Worm (Caenorhabditis elegans) whole organism, L1 larva: ENCODE data around the gene T05A8.8.
A peak's percentile ranks its signal among the peaks of the same experiment; 100 is the strongest.

Experiments
- C04F5.9 ChIP-seq: sonication (generic microtip); optimal IDR thresholded peaks from 2 replicates; lab custom pipeline; 2016; ENCODE audit warnings: missing genetic modification characterization, missing compliant biosample characterization
- C16A3.4 ChIP-seq: fragments of 150-350 bp; optimal IDR thresholded peaks from 2 replicates; lab custom pipeline; 2014; ENCODE audit warnings: missing biosample characterization, missing genetic modification characterization
- Y116A8C.19 ChIP-seq: sonication (generic microtip); optimal IDR thresholded peaks from 2 replicates; lab custom pipeline; 2016; ENCODE audit warnings: missing compliant biosample characterization, missing genetic modification characterization, borderline replicate concordance
- aha-1 ChIP-seq: fragments of 150-350 bp; optimal IDR thresholded peaks from 2 replicates; lab custom pipeline; 2014; ENCODE audit warnings: missing biosample characterization, missing genetic modification characterization
- ama-1 ChIP-seq: fragments of 150-350 bp; optimal IDR thresholded peaks from 2 replicates; lab custom pipeline; 2014
- ceh-63 ChIP-seq: fragments of 200-800 bp; sonication (Bioruptor generic); optimal IDR thresholded peaks from 2 replicates; lab custom pipeline; 2018; ENCODE audit warnings: mild to moderate bottlenecking, missing genetic modification characterization, missing compliant biosample characterization
- ceh-8 ChIP-seq: fragments of 200-800 bp; sonication (Bioruptor generic); optimal IDR thresholded peaks from 2 replicates; lab custom pipeline; 2018; ENCODE audit warnings: mild to moderate bottlenecking, missing genetic modification characterization, moderate library complexity, missing compliant biosample characterization
- ceh-88 ChIP-seq: fragments of 200-800 bp; sonication (Bioruptor generic); IDR thresholded peaks from 2 replicates; pipeline ENCODE4 v1.3.6; 2022; ENCODE audit warnings: missing genetic modification characterization, missing compliant biosample characterization
- ceh-90 ChIP-seq: sonication (generic microtip); optimal IDR thresholded peaks from 2 replicates; lab custom pipeline; 2016; ENCODE audit warnings: missing genetic modification characterization, missing compliant biosample characterization
- ces-1 ChIP-seq: fragments of 150-350 bp; optimal IDR thresholded peaks from 2 replicates; lab custom pipeline; 2014; ENCODE audit warnings: missing biosample characterization, missing genetic modification reagents, missing genetic modification characterization
- dpl-1 ChIP-seq, 3 experiments: fragments of 150-350 bp in 2 of 3; sonication (generic microtip) in 1 of 3; optimal IDR thresholded peaks; 2 replicates each; lab custom pipeline; 2014 to 2017; ENCODE audit warnings: missing biosample characterization in 3 of 3, missing genetic modification characterization in 3 of 3, missing genetic modification reagents in 3 of 3
- dsc-1 ChIP-seq: sonication (generic microtip); optimal IDR thresholded peaks from 2 replicates; lab custom pipeline; 2016; ENCODE audit warnings: mild to moderate bottlenecking, missing genetic modification characterization, missing compliant biosample characterization
- efl-1 ChIP-seq, 4 experiments: fragments of 150-350 bp; optimal IDR thresholded peaks in 3 of 4; peaks in 1 of 4; 1 replicate in 1 of 4; 2 replicates in 3 of 4; lab custom pipeline; 2014; ENCODE audit warnings: missing biosample characterization in 2 of 4, missing genetic modification characterization in 2 of 4, missing genetic modification reagents in 2 of 4
- efl-3 ChIP-seq: fragments of 200-800 bp; sonication (Bioruptor generic); optimal IDR thresholded peaks from 2 replicates; lab custom pipeline; 2018; ENCODE audit warnings: mild to moderate bottlenecking, missing genetic modification characterization, missing compliant biosample characterization
- ets-5 ChIP-seq: fragments of 200-800 bp; sonication (Bioruptor generic); IDR thresholded peaks from 2 replicates; pipeline ENCODE4 v1.3.6; 2022; ENCODE audit warnings: missing genetic modification characterization, missing compliant biosample characterization
- fkh-10 ChIP-seq: sonication (generic microtip); optimal IDR thresholded peaks from 2 replicates; lab custom pipeline; 2017; ENCODE audit warnings: missing biosample characterization, missing genetic modification reagents, missing genetic modification characterization
- fos-1 ChIP-seq: fragments of 150-350 bp; optimal IDR thresholded peaks from 2 replicates; lab custom pipeline; 2014; ENCODE audit warnings: missing biosample characterization, missing genetic modification characterization
- hlh-17 ChIP-seq: fragments of 200-800 bp; sonication (Bioruptor generic); optimal IDR thresholded peaks from 2 replicates; lab custom pipeline; 2018; ENCODE audit warnings: missing genetic modification characterization, mild to moderate bottlenecking, missing compliant biosample characterization, moderate library complexity, borderline replicate concordance
- hlh-4 ChIP-seq: sonication (generic microtip); optimal IDR thresholded peaks from 2 replicates; lab custom pipeline; 2016; ENCODE audit warnings: mild to moderate bottlenecking, missing genetic modification characterization, missing compliant biosample characterization
- hpl-2 ChIP-seq: fragments of 150-350 bp; optimal IDR thresholded peaks from 2 replicates; lab custom pipeline; 2014; ENCODE audit warnings: missing biosample characterization, missing genetic modification reagents, missing genetic modification characterization
- irx-1 ChIP-seq: sonication (generic microtip); optimal IDR thresholded peaks from 2 replicates; lab custom pipeline; 2016; ENCODE audit warnings: missing genetic modification characterization, missing compliant biosample characterization
- isw-1 ChIP-seq: fragments of 200-800 bp; sonication (Bioruptor generic); IDR thresholded peaks from 2 replicates; pipeline ENCODE4 v1.3.6; 2022; ENCODE audit warnings: missing genetic modification characterization, missing compliant biosample characterization
- lin-39 ChIP-seq: fragments of 150-350 bp; optimal IDR thresholded peaks from 2 replicates; lab custom pipeline; 2014; ENCODE audit warnings: missing biosample characterization, missing genetic modification reagents, missing genetic modification characterization
- lir-3 ChIP-seq: sonication (generic microtip); optimal IDR thresholded peaks from 2 replicates; lab custom pipeline; 2016; ENCODE audit warnings: mild to moderate bottlenecking, missing genetic modification characterization, moderate library complexity, missing compliant biosample characterization; ENCODE audit not compliant: poor library complexity
- mab-9 ChIP-seq: fragments of 200-800 bp; sonication (Bioruptor generic); IDR thresholded peaks from 2 replicates; pipeline ENCODE4 v1.3.6; 2022; ENCODE audit warnings: missing genetic modification reagents, missing genetic modification characterization, missing compliant biosample characterization
- mef-2 ChIP-seq: fragments of 150-350 bp; optimal IDR thresholded peaks from 2 replicates; lab custom pipeline; 2014; ENCODE audit warnings: missing biosample characterization, missing genetic modification characterization
- nhr-11 ChIP-seq: fragments of 150-350 bp; optimal IDR thresholded peaks from 2 replicates; lab custom pipeline; 2014; ENCODE audit warnings: missing biosample characterization, missing genetic modification characterization
- nhr-19 ChIP-seq: fragments of 200-800 bp; sonication (Bioruptor generic); conservative IDR thresholded peaks from 2 replicates; pipeline ENCODE4 v1.3.6; 2022; ENCODE audit warnings: missing genetic modification characterization, missing compliant biosample characterization
- nhr-237 ChIP-seq: fragments of 150-350 bp; optimal IDR thresholded peaks from 2 replicates; lab custom pipeline; 2014; ENCODE audit warnings: missing biosample characterization, missing genetic modification characterization
- nhr-28 ChIP-seq: fragments of 150-350 bp; optimal IDR thresholded peaks from 2 replicates; lab custom pipeline; 2014; ENCODE audit warnings: missing biosample characterization, missing genetic modification characterization
- nhr-47 ChIP-seq: sonication (generic microtip); optimal IDR thresholded peaks from 2 replicates; lab custom pipeline; 2016; ENCODE audit warnings: mild to moderate bottlenecking, missing genetic modification characterization, moderate library complexity, missing compliant biosample characterization
- nhr-71 ChIP-seq: sonication (generic microtip); optimal IDR thresholded peaks from 2 replicates; lab custom pipeline; 2016; ENCODE audit warnings: mild to moderate bottlenecking, missing genetic modification characterization, moderate library complexity, missing compliant biosample characterization
- nhr-77 ChIP-seq: fragments of 150-350 bp; optimal IDR thresholded peaks from 2 replicates; lab custom pipeline; 2014; ENCODE audit warnings: missing biosample characterization, missing genetic modification characterization
- pag-3 ChIP-seq: sonication (generic microtip); optimal IDR thresholded peaks from 2 replicates; lab custom pipeline; 2017; ENCODE audit warnings: missing genetic modification characterization, mild to moderate bottlenecking, missing compliant biosample characterization, antibody characterized with exemption, borderline replicate concordance; ENCODE audit not compliant: insufficient read depth
- rnt-1 ChIP-seq: sonication (generic microtip); optimal IDR thresholded peaks from 2 replicates; lab custom pipeline; 2016; ENCODE audit warnings: mild to moderate bottlenecking, missing genetic modification characterization, moderate library complexity, missing compliant biosample characterization
- skn-1 ChIP-seq: fragments of 150-350 bp; optimal IDR thresholded peaks from 2 replicates; lab custom pipeline; 2014; ENCODE audit warnings: missing biosample characterization, missing genetic modification characterization
- swsn-7 ChIP-seq: sonication (generic microtip); optimal IDR thresholded peaks from 2 replicates; lab custom pipeline; 2016; ENCODE audit warnings: missing genetic modification characterization, missing compliant biosample characterization
- tbx-2 ChIP-seq: sonication (generic microtip); optimal IDR thresholded peaks from 2 replicates; lab custom pipeline; 2016; ENCODE audit warnings: missing genetic modification characterization, missing compliant biosample characterization
- unc-130 ChIP-seq: fragments of 150-350 bp; optimal IDR thresholded peaks from 2 replicates; lab custom pipeline; 2017; ENCODE audit warnings: missing biosample characterization, missing genetic modification characterization, inconsistent platforms
- unc-86 ChIP-seq: sonication (generic microtip); optimal IDR thresholded peaks from 2 replicates; lab custom pipeline; 2016; ENCODE audit warnings: missing genetic modification characterization, missing compliant biosample characterization
- unc-98 ChIP-seq: fragments of 200-800 bp; sonication (Bioruptor generic); IDR thresholded peaks from 2 replicates; pipeline ENCODE4 v1.3.6; 2022; ENCODE audit warnings: missing genetic modification characterization, missing compliant biosample characterization
- zag-1 ChIP-seq: fragments of 150-350 bp; optimal IDR thresholded peaks from 2 replicates; lab custom pipeline; 2014; ENCODE audit warnings: missing biosample characterization, missing genetic modification characterization
- zip-4 ChIP-seq: fragments of 200-800 bp; sonication (Bioruptor generic); optimal IDR thresholded peaks from 2 replicates; lab custom pipeline; 2018; ENCODE audit warnings: mild to moderate bottlenecking, missing genetic modification characterization, moderate library complexity, missing compliant biosample characterization
- ztf-11 ChIP-seq, 2 experiments: sonication (generic microtip); optimal IDR thresholded peaks; 2 replicates each; lab custom pipeline; 2016 to 2017; ENCODE audit warnings: missing genetic modification characterization in 2 of 2, missing biosample characterization in 1 of 2, missing compliant biosample characterization in 1 of 2
- ztf-4 ChIP-seq: fragments of 150-350 bp; optimal IDR thresholded peaks from 2 replicates; lab custom pipeline; 2014; ENCODE audit warnings: missing biosample characterization, missing genetic modification characterization

T05A8.8 gene

DNA sequence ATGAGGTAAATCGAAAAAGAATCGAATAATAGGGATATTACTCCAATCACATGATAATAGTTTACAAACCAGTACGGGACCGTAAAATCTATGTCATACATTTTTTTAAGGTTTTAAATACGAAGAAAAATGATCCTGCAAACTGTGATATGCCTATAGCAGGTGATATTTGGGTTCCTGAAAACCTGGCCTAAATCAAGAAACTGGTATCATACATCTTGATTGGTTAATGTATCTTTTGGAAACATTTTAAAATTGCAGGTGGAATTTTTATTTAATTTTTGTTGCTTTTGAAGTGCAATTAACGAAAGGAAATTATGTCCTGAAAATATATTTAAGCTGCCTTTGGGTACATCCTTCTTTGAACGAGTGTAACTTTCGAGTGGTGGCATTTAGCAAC, 36.2 kb upstream of the T05A8.8 start, which contains the start of gene sri-61:
TSS of gene sri-61 (minus strand) at position 101 of the 400 bp plus-strand sequence.
- TF ChIP-seq ama-1 (lab: Kevin White, UChicago) (no peak), C04F5.9 (tag; lab: Kevin White, UChicago) (no peak), ztf-11 (tag; optimal IDR thresholded peaks at IDR 0.05; lab: Kevin White, UChicago) (no peak), aha-1 (tag; lab: Kevin White, UChicago) (no peak), ceh-90 (tag; lab: Kevin White, UChicago) (no peak), hlh-4 (tag; lab: Kevin White, UChicago) (peak; percentile 77), ztf-4 (tag; lab: Kevin White, UChicago) (no peak)

DNA sequence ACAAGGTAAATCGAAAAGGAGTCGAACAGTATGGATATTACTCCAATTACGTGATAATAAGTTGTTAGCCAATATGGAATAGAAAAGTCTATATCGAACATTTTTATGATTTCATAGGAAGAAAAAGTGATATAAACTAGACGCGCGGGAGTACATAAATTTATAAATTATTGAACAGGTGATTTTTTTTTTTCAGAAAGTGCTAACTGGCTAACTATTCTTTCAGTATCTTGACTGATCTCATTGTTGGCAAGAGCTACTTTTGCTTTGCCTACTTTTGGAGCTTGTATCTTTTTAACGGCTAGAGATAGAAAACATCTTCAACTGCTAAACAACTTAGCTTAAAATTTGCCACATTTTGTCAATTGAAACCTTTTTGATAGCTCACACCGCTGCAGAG, 33.7 kb upstream of the T05A8.8 start, which contains the start of gene sri-60:
TSS of gene sri-60 (minus strand) at position 101 of the 400 bp plus-strand sequence.
- TF ChIP-seq nhr-77 (tag; lab: Kevin White, UChicago): no peak

DNA sequence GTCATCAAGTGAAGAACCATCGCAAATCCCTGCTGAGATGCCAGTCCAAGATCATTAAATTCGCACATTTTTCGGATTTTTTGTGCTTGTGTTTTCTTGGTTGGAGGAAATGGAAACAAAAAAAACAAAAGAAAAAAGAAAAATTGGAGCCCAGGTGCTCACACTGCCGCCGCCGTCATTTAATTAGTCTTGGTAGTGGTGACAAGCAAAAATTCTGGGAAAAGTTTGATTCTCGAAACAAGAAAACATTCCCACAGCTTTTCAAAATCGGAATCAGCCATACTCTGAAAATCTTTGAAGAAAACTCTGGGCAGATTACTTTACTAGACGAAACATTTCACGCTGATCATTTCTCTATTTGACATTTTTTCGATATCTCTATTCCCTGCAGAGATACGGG, 31.3 kb upstream of the T05A8.8 start, which contains the start of gene srh-128:
TSS of gene srh-128 (minus strand) at position 101 of the 400 bp plus-strand sequence.
- TF ChIP-seq fos-1 (tag; lab: Kevin White, UChicago) (no peak), nhr-11 (tag; lab: Kevin White, UChicago) (no peak), nhr-237 (tag; lab: Kevin White, UChicago) (no peak), ztf-11 (tag; optimal IDR thresholded peaks at IDR 0.05; lab: Kevin White, UChicago) (no peak), swsn-7 (tag; lab: Kevin White, UChicago) (no peak), ets-5 (GFP tag; lab: Robert Waterston, UW) (no peak), isw-1 (GFP tag; lab: Robert Waterston, UW) (no peak), dpl-1 (GFP tag; optimal IDR thresholded peaks at IDR 0.05; lab: Kevin White, UChicago) (no peak), tbx-2 (tag; lab: Kevin White, UChicago) (no peak), zag-1 (tag; lab: Kevin White, UChicago) (no peak), hlh-4 (tag; lab: Kevin White, UChicago) (no peak), hlh-17 (GFP tag; lab: Kevin White, UChicago) (no peak), pag-3 (tag; lab: Kevin White, UChicago) (no peak), irx-1 (tag; lab: Kevin White, UChicago) (no peak), C04F5.9 (tag; lab: Kevin White, UChicago) (no peak), efl-3 (GFP tag; lab: Kevin White, UChicago) (no peak), nhr-19 (GFP tag; lab: Robert Waterston, UW) (no peak), skn-1 (tag; lab: Kevin White, UChicago) (no peak)
- TF ChIP-seq, all 84 proteins: peak for 0

DNA sequence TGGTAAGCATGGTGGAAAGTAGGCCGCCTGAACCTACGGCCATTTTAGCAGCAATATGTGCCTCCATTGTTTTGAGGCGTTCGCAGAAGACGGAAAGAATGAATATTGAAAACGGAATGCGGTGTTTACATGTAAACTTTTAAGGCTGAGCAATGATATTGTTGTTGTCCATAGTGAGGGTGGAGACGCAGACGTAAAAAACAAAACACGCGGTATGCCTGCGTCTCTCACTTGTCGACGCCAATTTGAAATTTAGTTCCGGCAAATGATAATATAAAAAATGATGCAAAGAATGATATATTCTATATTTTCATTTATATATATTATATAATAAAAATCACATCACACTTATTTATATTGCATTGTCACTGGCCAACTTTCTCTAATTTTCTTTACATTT, 28.6 kb upstream of the T05A8.8 start, which contains the start of gene Y47G7B.2:
TSS of gene Y47G7B.2 (minus strand) at position 143 of the 400 bp plus-strand sequence.
- TF ChIP-seq ceh-8: no peak
- TF ChIP-seq unc-86 (tag; lab: Kevin White, UChicago): no peak
- TF ChIP-seq nhr-71 (tag; lab: Kevin White, UChicago): peak; percentile 42
- TF ChIP-seq C04F5.9 (tag; lab: Kevin White, UChicago): no peak
- no peak for TF ChIP-seq mab-9
- TF ChIP-seq lir-3: no peak
- peak; percentile 23 for TF ChIP-seq nhr-47
- no peak for TF ChIP-seq unc-130 (tag; lab: Kevin White, UChicago)
- peak; percentile 29 for TF ChIP-seq rnt-1
- TF ChIP-seq efl-1 (optimal IDR thresholded peaks at IDR 0.05; lab: Kevin White, UChicago): peak; percentile 29 to 64
- no peak for TF ChIP-seq efl-1 (GFP tag; optimal IDR thresholded peaks at IDR 0.05 in 1 of 2; lab: Kevin White, UChicago)
- no peak for TF ChIP-seq hpl-2 (GFP tag; lab: Kevin White, UChicago)
- TF ChIP-seq skn-1 (tag; lab: Kevin White, UChicago): no peak
- no peak for TF ChIP-seq ces-1 (GFP tag; lab: Kevin White, UChicago)
- TF ChIP-seq lin-39 (tag; lab: Kevin White, UChicago): no peak
- TF ChIP-seq Y116A8C.19 (tag; lab: Kevin White, UChicago): no peak
- no peak for TF ChIP-seq efl-3 (GFP tag; lab: Kevin White, UChicago)
- TF ChIP-seq ceh-63 (GFP tag; lab: Kevin White, UChicago): no peak
- TF ChIP-seq nhr-28 (tag; lab: Kevin White, UChicago): no peak
- no peak for TF ChIP-seq fkh-10 (GFP tag; lab: Kevin White, UChicago)
- no peak for TF ChIP-seq dsc-1
- TF ChIP-seq ceh-88 (GFP tag; lab: Robert Waterston, UW): no peak
- TF ChIP-seq mef-2: no peak
- no peak for TF ChIP-seq unc-98 (GFP tag; lab: Robert Waterston, UW)
- no peak for TF ChIP-seq zip-4 (GFP tag; lab: Kevin White, UChicago)
- TF ChIP-seq ztf-11 (tag; optimal IDR thresholded peaks at IDR 0.05; lab: Kevin White, UChicago): no peak
- no peak for TF ChIP-seq ceh-90 (tag; lab: Kevin White, UChicago)
- TF ChIP-seq ztf-4 (tag; lab: Kevin White, UChicago): no peak
- TF ChIP-seq C16A3.4 (tag; lab: Kevin White, UChicago): no peak
